Worm (Caenorhabditis elegans): ENCODE results near the gene fipr-20.

The fipr-20 gene

ce11 chrIII:7452438-7452837 lies 9.8 kb downstream of the fipr-20 start:
- TF ChIP-seq set-16 (GFP tag; IDR thresholded peaks at IDR 0.05): peak; percentile 85

All from whole organism, L4 larva.